Worm (Caenorhabditis elegans) whole organism, L4/young adult: ENCODE results near the gene M176.11.
"Not testable (repeated sequence)": the region's sequence is repeated elsewhere in the genome, so short reads cannot be mapped to it uniquely, and the experiment has no call there.

Experiments
- W03F9.2 ChIP-seq: fragments of 150-350 bp; optimal IDR thresholded peaks from 2 replicates; lab custom pipeline; 2014; ENCODE audit warnings: missing biosample characterization, missing genetic modification characterization
- dao-5 ChIP-seq: sonication (generic microtip); optimal IDR thresholded peaks from 2 replicates; lab custom pipeline; 2016; ENCODE audit warnings: missing genotype, missing genetic modification characterization, moderate library complexity, missing compliant biosample characterization
- him-1 ChIP-seq: sonication (generic microtip); optimal IDR thresholded peaks from 2 replicates; lab custom pipeline; 2016; ENCODE audit warnings: missing genotype, missing genetic modification reagents, missing genetic modification characterization, missing compliant biosample characterization

The M176.11 gene

ce11 chrII:9441838-9442237 lies 19.8 kb downstream of the M176.11 start, which contains the start of gene chil-16:
Gene chil-16 (minus strand): TSS chrII:9441938.
- TF ChIP-seq W03F9.2 (tag; lab: Kevin White, UChicago) (no peak), dao-5 (tag; lab: Kevin White, UChicago) (no peak), him-1 (tag; lab: Kevin White, UChicago) (no peak)

ce11 chrII:9443522-9443921 lies 21.5 kb downstream of the M176.11 start, which contains the start of gene chil-15:
Gene chil-15 (minus strand): TSS chrII:9443622.
- TF ChIP-seq dao-5 (tag; lab: Kevin White, UChicago) (no peak), W03F9.2 (tag; lab: Kevin White, UChicago) (no peak), him-1 (tag; lab: Kevin White, UChicago) (no peak)

ce11 chrII:9445368-9445767 lies 23.3 kb downstream of the M176.11 start, which contains the start of gene R09D1.13:
Gene R09D1.13 (minus strand): TSS chrII:9445468.
- no peak for TF ChIP-seq him-1 (tag; lab: Kevin White, UChicago)
- TF ChIP-seq dao-5 (tag; lab: Kevin White, UChicago) = no peak
- TF ChIP-seq W03F9.2 (tag; lab: Kevin White, UChicago) = no peak

- TF ChIP-seq dao-5 (tag; lab: Kevin White, UChicago) = no peak
- TF ChIP-seq him-1 (tag; lab: Kevin White, UChicago) = no peak
Measured at ce11 chrII:9447965-9448364, 25.9 kb downstream of the M176.11 start, which contains the start of gene chil-18. Gene chil-18 (plus strand): TSS chrII:9448265.

- TF ChIP-seq him-1, dao-5, W03F9.2 (tag; lab: Kevin White, UChicago): not testable (repeated sequence)
Measured at ce11 chrII:9452172-9452571, 30.1 kb downstream of the M176.11 start, which contains the start of gene R09D1.12. Gene R09D1.12 (minus strand): TSS chrII:9452272.

- TF ChIP-seq him-1 (tag; lab: Kevin White, UChicago) (no peak), dao-5 (tag; lab: Kevin White, UChicago) (no peak), W03F9.2 (tag; lab: Kevin White, UChicago) (no peak)
Measured at ce11 chrII:9454304-9454703, 32.2 kb downstream of the M176.11 start, which contains the start of gene chil-19. Gene chil-19 (minus strand): TSS chrII:9454404.

- TF ChIP-seq dao-5, him-1, W03F9.2 (tag; lab: Kevin White, UChicago): not testable (repeated sequence)
Measured at ce11 chrII:9459462-9459861, 37.4 kb downstream of the M176.11 start, which contains the start of gene R09D1.14. Gene R09D1.14 (minus strand): TSS chrII:9459562.

- not testable (repeated sequence) for TF ChIP-seq W03F9.2, dao-5, him-1 (tag; lab: Kevin White, UChicago)
Measured at ce11 chrII:9461881-9462280, 39.8 kb downstream of the M176.11 start, which contains the start of gene chil-21. Gene chil-21 (minus strand): TSS chrII:9461981.

- no peak for TF ChIP-seq dao-5 (tag; lab: Kevin White, UChicago)
- TF ChIP-seq W03F9.2 (tag; lab: Kevin White, UChicago) = no peak
- TF ChIP-seq him-1 (tag; lab: Kevin White, UChicago) = no peak
Measured at ce11 chrII:9466095-9466494, 44.0 kb downstream of the M176.11 start, which contains the start of gene chil-22. Gene chil-22 (minus strand): TSS chrII:9466195.

- TF ChIP-seq him-1 (tag; lab: Kevin White, UChicago) (no peak), W03F9.2 (tag; lab: Kevin White, UChicago) (no peak), dao-5 (tag; lab: Kevin White, UChicago) (no peak)
Measured at ce11 chrII:9468414-9468813, 46.3 kb downstream of the M176.11 start, which contains the start of gene chil-23. Gene chil-23 (minus strand): TSS chrII:9468611.

- TF ChIP-seq W03F9.2 (tag; lab: Kevin White, UChicago) (no peak), dao-5 (tag; lab: Kevin White, UChicago) (no peak), him-1 (tag; lab: Kevin White, UChicago) (no peak)
Measured at ce11 chrII:9470027-9470426, 48.0 kb downstream of the M176.11 start, which contains the start of gene T19H5.6. Gene T19H5.6 (minus strand): TSS chrII:9470221.
